Worm (Caenorhabditis elegans) whole organism, L3 larva: Measurements from ENCODE around the gene mbk-1.
A peak's percentile ranks its signal among the peaks of the same experiment; 100 is the strongest.

Source experiments
- aly-2 ChIP-seq: fragments of 150-350 bp; optimal IDR thresholded peaks from 2 replicates; lab custom pipeline; 2014; ENCODE audit warnings: missing biosample characterization, missing genetic modification characterization
- egl-27 ChIP-seq: sonication (generic microtip); optimal IDR thresholded peaks from 4 replicates; lab custom pipeline; 2017; ENCODE audit warnings: missing biosample characterization, missing genetic modification reagents, missing genetic modification characterization
- elt-1 ChIP-seq: fragments of 150-350 bp; optimal IDR thresholded peaks from 2 replicates; lab custom pipeline; 2014; ENCODE audit warnings: missing biosample characterization, missing genetic modification characterization
- elt-2 ChIP-seq: sonication (generic microtip); optimal IDR thresholded peaks from 2 replicates; lab custom pipeline; 2016; ENCODE audit warnings: missing genetic modification reagents, mild to moderate bottlenecking, missing genetic modification characterization, missing compliant biosample characterization
- elt-3 ChIP-seq, 3 experiments: fragments of 150-350 bp in 1 of 3; sonication (generic microtip) in 2 of 3; optimal IDR thresholded peaks; 2 replicates in 2 of 3; 4 replicates in 1 of 3; lab custom pipeline; 2014 to 2017; ENCODE audit warnings: missing biosample characterization in 3 of 3, missing genetic modification characterization in 3 of 3
- nhr-12 ChIP-seq: fragments of 150-350 bp; optimal IDR thresholded peaks from 2 replicates; lab custom pipeline; 2014; ENCODE audit warnings: missing biosample characterization, missing genetic modification characterization
- nhr-77 ChIP-seq: fragments of 150-350 bp; optimal IDR thresholded peaks from 2 replicates; lab custom pipeline; 2014; ENCODE audit warnings: missing biosample characterization, missing genetic modification characterization
- skn-1 ChIP-seq: fragments of 150-350 bp; optimal IDR thresholded peaks from 2 replicates; lab custom pipeline; 2014; ENCODE audit warnings: missing biosample characterization, missing genetic modification characterization
- snpc-4 ChIP-seq: fragments of 150-350 bp; optimal IDR thresholded peaks from 2 replicates; lab custom pipeline; 2014; ENCODE audit warnings: missing biosample characterization, missing genetic modification characterization
- ztf-11 ChIP-seq: fragments of 150-350 bp; optimal IDR thresholded peaks from 2 replicates; lab custom pipeline; 2014; ENCODE audit warnings: missing biosample characterization, missing genetic modification characterization

DNA sequence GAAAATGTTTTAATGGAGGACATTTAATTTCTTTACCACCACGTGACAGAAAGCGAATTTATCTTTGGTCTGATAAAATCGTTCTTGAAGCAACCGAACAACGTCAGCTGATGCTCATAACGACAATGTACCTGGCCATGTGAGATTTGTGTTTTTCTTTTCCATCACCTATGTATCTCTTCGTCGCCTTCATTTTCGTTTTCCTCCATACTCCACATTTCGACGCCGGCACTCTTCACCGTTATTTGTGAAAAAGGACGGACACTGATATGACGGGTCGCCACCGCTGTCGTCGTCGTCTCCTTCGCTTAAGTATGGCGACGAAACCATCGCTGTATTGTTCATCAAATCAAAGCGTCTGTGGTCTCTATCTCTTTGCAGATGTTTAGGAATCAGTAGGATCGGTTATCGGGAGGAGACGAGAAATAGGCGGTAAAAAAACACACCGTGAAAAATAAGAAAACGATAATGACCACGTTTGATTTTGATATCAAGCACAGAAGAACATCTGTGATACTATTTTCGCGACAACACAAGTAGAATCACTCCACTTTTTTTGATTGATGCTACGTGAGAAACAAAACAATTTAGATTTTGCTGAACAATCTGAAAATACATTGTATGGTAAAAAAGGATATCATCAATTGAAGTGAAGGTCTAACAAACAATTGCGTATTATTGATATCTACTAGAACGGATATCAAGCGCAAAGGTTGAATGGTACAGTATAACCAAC, 37.4 kb downstream of the mbk-1 start:
- TF ChIP-seq elt-2 (tag; lab: Kevin White, UChicago), result peak; percentile 58
- TF ChIP-seq egl-27, result no peak
- TF ChIP-seq aly-2 (tag; lab: Kevin White, UChicago), result no peak
- TF ChIP-seq ztf-11 (tag; lab: Kevin White, UChicago), result no peak
- no peak for TF ChIP-seq elt-3 (tag; optimal IDR thresholded peaks at IDR 0.05; lab: Kevin White, UChicago)
- no peak for TF ChIP-seq nhr-12 (tag; lab: Kevin White, UChicago)
- TF ChIP-seq skn-1, result no peak
- TF ChIP-seq nhr-77 (tag; lab: Kevin White, UChicago), result no peak
- TF ChIP-seq elt-1, result no peak
- TF ChIP-seq snpc-4 (tag; lab: Kevin White, UChicago), result no peak
